Fruit fly (Drosophila melanogaster): Measurements from ENCODE around the gene CG31698.

CG31698 gene

dm6 chr2L:3144709-3145108 is 28.9 kb downstream of the CG31698 start, which contains the start of gene toc (continued):
- TF ChIP-seq CG8924 (tag; optimal IDR thresholded peaks at IDR 0.05): no peak
- no peak for TF ChIP-seq insv (GFP tag; optimal IDR thresholded peaks at IDR 0.05)
- 0 out of 2 replicates have a peak, but pooled peaks have one; percentile 24 for TF ChIP-seq Drgx (GFP tag; IDR thresholded peaks at IDR 0.05)
- TF ChIP-seq slou (GFP tag; optimal IDR thresholded peaks at IDR 0.05): no peak
- no peak for TF ChIP-seq ind (GFP tag; optimal IDR thresholded peaks at IDR 0.05)
- TF ChIP-seq br (optimal IDR thresholded peaks at IDR 0.05): no peak
- TF ChIP-seq pfk (GFP tag; optimal IDR thresholded peaks at IDR 0.05): no peak
- TF ChIP-seq zfh2 (GFP tag; optimal IDR thresholded peaks at IDR 0.05): peak; percentile 9
- no peak for TF ChIP-seq sob (GFP tag; IDR thresholded peaks at IDR 0.05)
- no peak for TF ChIP-seq chif (GFP tag; optimal IDR thresholded peaks at IDR 0.05)
- TF ChIP-seq CG11085 (GFP tag; IDR thresholded peaks at IDR 0.05): no peak
- no peak for TF ChIP-seq hth (optimal IDR thresholded peaks at IDR 0.05)
- TF ChIP-seq Fer1 (GFP tag; optimal IDR thresholded peaks at IDR 0.05): peak; percentile 13
- no peak for TF ChIP-seq Atf-2 (GFP tag; optimal IDR thresholded peaks at IDR 0.05)
- no peak for TF ChIP-seq Nf-YA (GFP tag; IDR thresholded peaks at IDR 0.05)
- TF ChIP-seq Mad (GFP tag; optimal IDR thresholded peaks at IDR 0.05): peak; percentile 23
- TF ChIP-seq pho (GFP tag; optimal IDR thresholded peaks at IDR 0.05): no peak
- TF ChIP-seq CG17829 (tag; optimal IDR thresholded peaks at IDR 0.05): no peak
- TF ChIP-seq E2f2 (GFP tag; IDR thresholded peaks at IDR 0.05): peak; percentile 68
- no peak for TF ChIP-seq Sox102F (GFP tag; optimal IDR thresholded peaks at IDR 0.05)
- no peak for TF ChIP-seq nerfin-1 (tag; optimal IDR thresholded peaks at IDR 0.05)
- no peak for TF ChIP-seq fd3F (GFP tag; optimal IDR thresholded peaks at IDR 0.05)
- TF ChIP-seq pita (GFP tag; optimal IDR thresholded peaks at IDR 0.05): peak; percentile 49
- TF ChIP-seq ewg (GFP tag; optimal IDR thresholded peaks at IDR 0.05): peak; percentile 79
- no peak for TF ChIP-seq Dip2 (GFP tag; IDR thresholded peaks at IDR 0.05)
- no peak for TF ChIP-seq lola (GFP tag; optimal IDR thresholded peaks at IDR 0.05)
- TF ChIP-seq D (optimal IDR thresholded peaks at IDR 0.05): no peak
- no peak for TF ChIP-seq D (GFP tag; optimal IDR thresholded peaks at IDR 0.05)
- no peak for TF ChIP-seq Oli (tag; optimal IDR thresholded peaks at IDR 0.05)
- no peak for TF ChIP-seq CG7271 (tag; optimal IDR thresholded peaks at IDR 0.05)
- no peak for TF ChIP-seq CG9215 (GFP tag; IDR thresholded peaks at IDR 0.05)
- no peak for TF ChIP-seq dan (GFP tag; IDR thresholded peaks at IDR 0.05)
- no peak for TF ChIP-seq vfl (GFP tag; optimal IDR thresholded peaks at IDR 0.05)
- TF ChIP-seq maf-S (GFP tag; optimal IDR thresholded peaks at IDR 0.05): no peak
- TF ChIP-seq NfI (GFP tag; optimal IDR thresholded peaks at IDR 0.05): no peak
- no peak for TF ChIP-seq CG2875 (GFP tag; optimal IDR thresholded peaks at IDR 0.05)
- TF ChIP-seq psq (GFP tag; optimal IDR thresholded peaks at IDR 0.05): no peak
- no peak for TF ChIP-seq mam (GFP tag; optimal IDR thresholded peaks at IDR 0.05)
- TF ChIP-seq PHDP (tag; optimal IDR thresholded peaks at IDR 0.05): no peak
- peak; percentile 85 for TF ChIP-seq Med (GFP tag)
- TF ChIP-seq B-H1 (GFP tag; IDR thresholded peaks at IDR 0.05): no peak
- no peak for TF ChIP-seq CG14441 (GFP tag; IDR thresholded peaks at IDR 0.05)
- TF ChIP-seq CkIIα-i1 (GFP tag; IDR thresholded peaks at IDR 0.05): no peak
- no peak for TF ChIP-seq CG15073 (GFP tag; optimal IDR thresholded peaks at IDR 0.05)
- TF ChIP-seq CG12104 (GFP tag; optimal IDR thresholded peaks at IDR 0.05): no peak
- TF ChIP-seq cg (GFP tag; optimal IDR thresholded peaks at IDR 0.05): no peak
- TF ChIP-seq CG9932 (GFP tag; IDR thresholded peaks at IDR 0.05): 0 out of 2 replicates have a peak, but pooled peaks have one; percentile 6
- no peak for TF ChIP-seq tio (GFP tag; optimal IDR thresholded peaks at IDR 0.05)
- TF ChIP-seq CG11696 (GFP tag; IDR thresholded peaks at IDR 0.05): no peak
- TF ChIP-seq mirr (GFP tag; optimal IDR thresholded peaks at IDR 0.05): no peak
- TF ChIP-seq lov (optimal IDR thresholded peaks at IDR 0.05): no peak
- TF ChIP-seq lov (GFP tag; IDR thresholded peaks at IDR 0.05): no peak
- TF ChIP-seq CG8290 (GFP tag; optimal IDR thresholded peaks at IDR 0.05): peak; percentile 32
- TF ChIP-seq CG8290 (tag; optimal IDR thresholded peaks at IDR 0.05): peak in 1 of 2 experiments; percentile 66

All from whole organism, embryonic.